Worm (Caenorhabditis elegans) whole organism, mixed stage, embryonic: Measurements from ENCODE around the gene gst-14.

Experiments
- lin-13 ChIP-seq: fragments of 150-350 bp; optimal IDR thresholded peaks from 2 replicates; lab custom pipeline; 2014; ENCODE audit warnings: missing biosample characterization, missing genetic modification characterization
- mep-1 ChIP-seq: fragments of 150-350 bp; optimal IDR thresholded peaks from 2 replicates; lab custom pipeline; 2017; ENCODE audit warnings: missing biosample characterization, missing genetic modification reagents, missing genetic modification characterization, inconsistent platforms
- nhr-237 ChIP-seq: fragments of 150-350 bp; optimal IDR thresholded peaks from 2 replicates; lab custom pipeline; 2014; ENCODE audit warnings: missing biosample characterization, missing genetic modification characterization
- nhr-28 ChIP-seq: fragments of 150-350 bp; optimal IDR thresholded peaks from 2 replicates; lab custom pipeline; 2014; ENCODE audit warnings: missing biosample characterization, missing genetic modification characterization
- unc-62 ChIP-seq: fragments of 150-350 bp; optimal IDR thresholded peaks from 2 replicates; lab custom pipeline; 2014; ENCODE audit warnings: missing biosample characterization, missing genetic modification reagents, missing genetic modification characterization

DNA sequence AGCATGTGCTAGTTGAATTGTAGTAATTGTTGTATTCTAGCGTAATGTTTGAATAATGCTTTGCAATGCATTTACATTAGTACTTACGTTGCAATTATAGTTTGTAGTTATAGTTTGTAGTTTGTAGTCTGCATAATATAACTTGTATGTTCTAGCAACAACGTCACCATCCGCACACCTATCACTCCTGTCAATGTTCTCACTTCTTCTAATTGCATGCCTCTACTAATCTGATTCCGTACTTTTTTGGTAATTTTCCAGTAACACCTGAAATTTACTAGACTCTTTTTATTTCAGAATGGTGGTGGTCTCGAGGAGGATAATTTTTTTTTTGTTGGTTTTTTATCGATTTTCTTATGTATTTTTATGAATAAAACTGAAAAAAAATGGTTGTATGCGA lies 20.7 kb upstream of the gst-14 start:
- TF ChIP-seq mep-1 (tag; lab: Kevin White, UChicago), result no peak
- no peak for TF ChIP-seq nhr-237 (tag; lab: Kevin White, UChicago)
- TF ChIP-seq lin-13, result no peak
- TF ChIP-seq nhr-28, result no peak
- no peak for TF ChIP-seq unc-62 (GFP tag; lab: Kevin White, UChicago)
